Worm (Caenorhabditis elegans) whole organism, L1 larva: Measurements from ENCODE around the gene djr-1.1.

Experiments used
- C16A3.4 ChIP-seq: fragments of 150-350 bp; optimal IDR thresholded peaks from 2 replicates; lab custom pipeline; 2014; ENCODE audit warnings: missing biosample characterization, missing genetic modification characterization
- alr-1 ChIP-seq: fragments of 200-800 bp; sonication (Bioruptor generic); optimal IDR thresholded peaks from 2 replicates; lab custom pipeline; 2018; ENCODE audit warnings: borderline replicate concordance, mild to moderate bottlenecking, missing genetic modification characterization, missing compliant biosample characterization
- blmp-1 ChIP-seq: fragments of 150-350 bp; optimal IDR thresholded peaks from 2 replicates; lab custom pipeline; 2014; ENCODE audit warnings: missing biosample characterization, missing genetic modification characterization
- ceh-63 ChIP-seq: fragments of 200-800 bp; sonication (Bioruptor generic); optimal IDR thresholded peaks from 2 replicates; lab custom pipeline; 2018; ENCODE audit warnings: mild to moderate bottlenecking, missing genetic modification characterization, missing compliant biosample characterization
- ceh-82 ChIP-seq, 3 experiments: fragments of 150-350 bp in 1 of 3; sonication (generic microtip) in 2 of 3; optimal IDR thresholded peaks; 2 replicates each; lab custom pipeline; 2014 to 2017; ENCODE audit warnings: missing biosample characterization in 3 of 3, missing genetic modification characterization in 3 of 3
- dpl-1 ChIP-seq, 3 experiments: fragments of 150-350 bp in 2 of 3; sonication (generic microtip) in 1 of 3; optimal IDR thresholded peaks; 2 replicates each; lab custom pipeline; 2014 to 2017; ENCODE audit warnings: missing biosample characterization in 3 of 3, missing genetic modification characterization in 3 of 3, missing genetic modification reagents in 3 of 3
- efl-1 ChIP-seq, 4 experiments: fragments of 150-350 bp; optimal IDR thresholded peaks in 3 of 4; peaks in 1 of 4; 1 replicate in 1 of 4; 2 replicates in 3 of 4; lab custom pipeline; 2014; ENCODE audit warnings: missing biosample characterization in 2 of 4, missing genetic modification characterization in 2 of 4, missing genetic modification reagents in 2 of 4
- egl-27 ChIP-seq, 2 experiments: fragments of 150-350 bp in 1 of 2; sonication (generic microtip); optimal IDR thresholded peaks; 3 replicates each; lab custom pipeline; 2017 to 2018; ENCODE audit warnings: missing biosample characterization in 2 of 2, missing genetic modification characterization in 2 of 2, missing genetic modification reagents in 2 of 2
- elt-3 ChIP-seq, 6 experiments: fragments of 150-350 bp in 1 of 6; sonication (generic microtip); optimal IDR thresholded peaks; 2 replicates each; lab custom pipeline; 2017 to 2018; ENCODE audit warnings: missing biosample characterization in 6 of 6, missing genetic modification characterization in 6 of 6, inconsistent platforms in 1 of 6
- grh-1 ChIP-seq: fragments of 200-800 bp; sonication (Bioruptor generic); IDR thresholded peaks from 2 replicates; pipeline ENCODE4 v1.3.6; 2022; ENCODE audit warnings: missing genetic modification reagents, missing genetic modification characterization, missing compliant biosample characterization
- hpl-2 ChIP-seq: fragments of 150-350 bp; optimal IDR thresholded peaks from 2 replicates; lab custom pipeline; 2014; ENCODE audit warnings: missing biosample characterization, missing genetic modification reagents, missing genetic modification characterization
- jun-1 ChIP-seq: fragments of 150-350 bp; optimal IDR thresholded peaks from 2 replicates; lab custom pipeline; 2014; ENCODE audit warnings: missing biosample characterization, missing genetic modification reagents, missing genetic modification characterization
- lin-13 ChIP-seq: fragments of 150-350 bp; optimal IDR thresholded peaks from 2 replicates; lab custom pipeline; 2014; ENCODE audit warnings: missing biosample characterization, missing genetic modification reagents, missing genetic modification characterization
- lin-14 ChIP-seq: fragments of 200-800 bp; sonication (Bioruptor generic); optimal IDR thresholded peaks from 2 replicates; lab custom pipeline; 2018; ENCODE audit warnings: mild to moderate bottlenecking, missing genetic modification characterization, moderate library complexity, missing compliant biosample characterization
- lin-35 ChIP-seq, 2 experiments: fragments of 150-350 bp; optimal IDR thresholded peaks; 2 replicates each; lab custom pipeline; 2014; ENCODE audit warnings: missing biosample characterization in 2 of 2, missing genetic modification characterization in 2 of 2, missing genetic modification reagents in 2 of 2
- lir-3 ChIP-seq: sonication (generic microtip); optimal IDR thresholded peaks from 2 replicates; lab custom pipeline; 2016; ENCODE audit warnings: mild to moderate bottlenecking, missing genetic modification characterization, moderate library complexity, missing compliant biosample characterization; ENCODE audit not compliant: poor library complexity
- mab-9 ChIP-seq: fragments of 200-800 bp; sonication (Bioruptor generic); IDR thresholded peaks from 2 replicates; pipeline ENCODE4 v1.3.6; 2022; ENCODE audit warnings: missing genetic modification reagents, missing genetic modification characterization, missing compliant biosample characterization
- mef-2 ChIP-seq: fragments of 150-350 bp; optimal IDR thresholded peaks from 2 replicates; lab custom pipeline; 2014; ENCODE audit warnings: missing biosample characterization, missing genetic modification characterization
- mep-1 ChIP-seq: fragments of 150-350 bp; optimal IDR thresholded peaks from 2 replicates; lab custom pipeline; 2014; ENCODE audit warnings: missing biosample characterization, missing genetic modification characterization
- nhr-20 ChIP-seq: sonication (generic microtip); optimal IDR thresholded peaks from 2 replicates; lab custom pipeline; 2016; ENCODE audit warnings: mild to moderate bottlenecking, missing genetic modification characterization, missing compliant biosample characterization
- nhr-237 ChIP-seq: fragments of 150-350 bp; optimal IDR thresholded peaks from 2 replicates; lab custom pipeline; 2014; ENCODE audit warnings: missing biosample characterization, missing genetic modification characterization
- nhr-77 ChIP-seq: fragments of 150-350 bp; optimal IDR thresholded peaks from 2 replicates; lab custom pipeline; 2014; ENCODE audit warnings: missing biosample characterization, missing genetic modification characterization
- nhr-84 ChIP-seq: sonication (generic microtip); optimal IDR thresholded peaks from 2 replicates; lab custom pipeline; 2017; ENCODE audit warnings: missing biosample characterization, missing genetic modification characterization
- nhr-85 ChIP-seq: sonication (generic microtip); peaks from one replicate; lab custom pipeline; 2016; ENCODE audit warnings: missing genetic modification characterization, inconsistent platforms, missing compliant biosample characterization
- nhr-90 ChIP-seq: sonication (generic microtip); optimal IDR thresholded peaks from 2 replicates; lab custom pipeline; 2016; ENCODE audit warnings: mild to moderate bottlenecking, missing genetic modification characterization, missing compliant biosample characterization; ENCODE audit not compliant: poor library complexity
- rnt-1 ChIP-seq: sonication (generic microtip); optimal IDR thresholded peaks from 2 replicates; lab custom pipeline; 2016; ENCODE audit warnings: mild to moderate bottlenecking, missing genetic modification characterization, moderate library complexity, missing compliant biosample characterization
- snpc-4 ChIP-seq: fragments of 150-350 bp; optimal IDR thresholded peaks from 2 replicates; lab custom pipeline; 2014; ENCODE audit warnings: missing biosample characterization, missing genetic modification characterization
- unc-62 ChIP-seq: fragments of 150-350 bp; optimal IDR thresholded peaks from 2 replicates; lab custom pipeline; 2014; ENCODE audit warnings: missing biosample characterization, missing genetic modification reagents, missing genetic modification characterization
- unc-86 ChIP-seq: sonication (generic microtip); optimal IDR thresholded peaks from 2 replicates; lab custom pipeline; 2016; ENCODE audit warnings: missing genetic modification characterization, missing compliant biosample characterization

The djr-1.1 gene

DNA sequence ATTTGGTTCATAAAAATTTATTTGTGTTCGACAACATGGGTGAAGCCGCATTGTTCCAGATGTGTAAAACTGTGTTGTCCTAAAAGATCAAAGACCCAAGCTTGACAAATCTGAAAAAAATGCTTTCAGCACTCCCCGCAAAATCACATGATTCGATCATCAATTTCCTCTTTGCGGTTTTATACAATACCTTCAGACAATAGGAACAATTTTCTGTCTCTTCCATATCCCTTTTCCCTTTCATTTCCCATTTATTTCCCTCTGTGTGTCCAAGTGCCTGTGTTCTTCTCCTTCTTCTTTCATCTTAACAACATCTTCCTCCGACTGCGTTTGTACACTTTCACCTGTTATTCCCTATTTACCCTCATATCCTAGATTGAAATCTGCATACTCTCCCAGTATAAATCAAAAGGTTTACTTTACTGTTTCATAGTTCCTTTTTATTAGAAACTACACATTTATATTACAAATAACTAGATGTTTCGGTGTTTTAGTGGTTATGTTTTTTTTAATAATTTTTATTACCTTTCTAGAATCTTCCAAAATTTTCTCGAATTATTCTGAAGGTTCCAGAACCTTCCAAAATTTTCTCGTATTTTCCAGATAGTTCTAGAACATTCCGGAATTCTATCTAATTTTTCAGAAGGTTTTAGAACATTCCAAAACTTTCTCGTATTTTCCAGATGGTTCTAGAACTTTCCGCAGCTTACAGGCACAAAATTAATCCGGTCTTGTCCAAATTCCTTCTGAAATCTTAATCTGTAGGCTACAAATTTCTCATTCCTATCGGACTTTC, 10.8 kb downstream of the djr-1.1 start, which contains the start of gene K01A2.5:
Gene K01A2.5 (plus strand): TSS at position 297 of the 796 bp plus-strand sequence.
- TF ChIP-seq elt-3 (tag; optimal IDR thresholded peaks at IDR 0.05; lab: Kevin White, UChicago) = peak in 2 of 6 experiments; percentile 11 to 35
- TF ChIP-seq nhr-85 (tag; lab: Kevin White, UChicago) = peak; percentile 91
- TF ChIP-seq rnt-1 (tag; lab: Kevin White, UChicago) = peak; percentile 7
- no peak; the same call in 1 of the 2 replicates for TF ChIP-seq grh-1 (GFP tag; lab: Robert Waterston, UW)
- TF ChIP-seq lir-3 (tag; lab: Kevin White, UChicago) = peak; percentile 6
- TF ChIP-seq C16A3.4 (tag; lab: Kevin White, UChicago) = peak; percentile 2
- peak; percentile 99 for TF ChIP-seq blmp-1 (tag; lab: Kevin White, UChicago)
- TF ChIP-seq nhr-84 (tag; lab: Kevin White, UChicago) = no peak
- TF ChIP-seq hpl-2 (GFP tag; lab: Kevin White, UChicago) = no peak
- TF ChIP-seq nhr-20 (tag; lab: Kevin White, UChicago) = peak; percentile 36
- TF ChIP-seq mep-1 (tag; lab: Kevin White, UChicago) = peak; percentile 48
- peak; percentile 79 for TF ChIP-seq lin-14 (GFP tag; lab: Kevin White, UChicago)
- no peak for TF ChIP-seq nhr-237 (tag; lab: Kevin White, UChicago)
- TF ChIP-seq dpl-1 (GFP tag; optimal IDR thresholded peaks at IDR 0.05; lab: Kevin White, UChicago) = peak in 1 of 3 experiments; percentile 2
- TF ChIP-seq egl-27 (tag; optimal IDR thresholded peaks at IDR 0.05; lab: Kevin White, UChicago) = no peak
- TF ChIP-seq nhr-77 = no peak
- no peak for TF ChIP-seq unc-86 (tag; lab: Kevin White, UChicago)
- TF ChIP-seq lin-35 (GFP tag; optimal IDR thresholded peaks at IDR 0.05; lab: Kevin White, UChicago) = peak in 1 of 2 experiments; percentile 8
- no peak for TF ChIP-seq mab-9
- no peak for TF ChIP-seq jun-1 (tag; lab: Kevin White, UChicago)
- no peak for TF ChIP-seq lin-13 (GFP tag; lab: Kevin White, UChicago)
- TF ChIP-seq ceh-82 (tag; optimal IDR thresholded peaks at IDR 0.05; lab: Kevin White, UChicago) = peak in 1 of 3 experiments; percentile 1
- no peak for TF ChIP-seq nhr-90 (tag; lab: Kevin White, UChicago)

DNA sequence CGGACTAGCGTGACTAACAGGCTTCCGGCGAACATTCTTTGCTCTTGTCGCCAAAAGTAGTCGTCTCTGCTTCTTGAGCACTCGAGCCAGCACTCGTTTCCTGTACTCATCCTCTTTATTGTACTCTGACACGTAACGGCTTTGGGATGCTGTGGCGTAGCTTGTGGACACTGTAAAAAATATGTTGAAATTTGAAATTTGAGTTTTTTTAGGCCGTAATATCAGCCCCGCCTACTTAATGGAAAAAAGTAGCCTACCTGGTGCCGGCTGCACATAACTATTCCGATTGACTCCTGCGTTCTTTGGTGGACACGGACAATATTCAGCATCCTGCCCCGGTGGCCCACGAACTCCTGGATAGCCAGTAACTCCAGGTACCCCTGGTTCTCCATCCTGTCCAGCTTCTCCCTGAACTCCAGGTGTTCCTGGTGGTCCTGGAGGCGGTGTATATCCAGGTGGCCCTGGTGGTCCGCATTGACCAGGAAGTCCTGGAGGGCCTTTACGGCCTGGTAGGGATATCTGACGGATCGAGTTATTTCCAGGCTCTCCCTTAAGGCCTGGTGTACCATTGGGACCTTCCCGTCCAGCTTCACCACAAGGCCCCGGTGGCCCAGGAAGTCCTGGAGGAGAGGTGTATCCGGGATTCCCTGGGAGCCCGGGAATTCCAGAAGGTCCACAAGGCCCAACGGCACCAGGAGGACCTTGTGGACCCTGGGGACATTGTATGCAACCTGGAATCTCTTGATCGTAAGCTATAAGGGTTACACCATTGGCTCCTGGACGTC, 13.7 kb downstream of the djr-1.1 start:
- no peak for TF ChIP-seq snpc-4 (tag; lab: Kevin White, UChicago)
- TF ChIP-seq ceh-63 = no peak
- no peak for TF ChIP-seq C16A3.4 (tag; lab: Kevin White, UChicago)

DNA sequence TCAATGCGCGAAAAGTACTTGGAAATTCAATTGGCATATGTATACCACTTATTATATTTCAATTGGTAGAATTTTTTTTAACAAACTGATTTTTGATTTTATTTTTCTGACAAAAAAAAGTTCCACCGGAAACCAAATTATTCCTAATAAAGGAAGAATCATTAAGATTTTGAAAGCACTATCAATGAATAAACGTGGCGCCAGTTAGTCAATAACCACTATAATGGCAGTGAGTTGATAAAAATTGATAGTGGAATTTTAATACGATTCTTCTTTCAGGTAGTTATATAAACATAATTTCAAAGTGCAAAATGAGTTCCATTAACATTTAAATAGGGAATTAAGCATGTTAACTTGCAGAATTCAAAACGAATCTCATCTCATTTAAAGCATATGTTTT, 15.3 kb downstream of the djr-1.1 start, which contains the start of gene col-69:
Gene col-69 (minus strand): TSS at position 101 of the 400 bp plus-strand sequence.
- TF ChIP-seq rnt-1 (tag; lab: Kevin White, UChicago) = no peak
- TF ChIP-seq efl-1 (optimal IDR thresholded peaks at IDR 0.05; lab: Kevin White, UChicago) = no peak
- TF ChIP-seq efl-1 (GFP tag; optimal IDR thresholded peaks at IDR 0.05 in 1 of 2; lab: Kevin White, UChicago) = peak in 1 of 2 experiments; percentile 17
- TF ChIP-seq, all 84 proteins: peak for 1

DNA sequence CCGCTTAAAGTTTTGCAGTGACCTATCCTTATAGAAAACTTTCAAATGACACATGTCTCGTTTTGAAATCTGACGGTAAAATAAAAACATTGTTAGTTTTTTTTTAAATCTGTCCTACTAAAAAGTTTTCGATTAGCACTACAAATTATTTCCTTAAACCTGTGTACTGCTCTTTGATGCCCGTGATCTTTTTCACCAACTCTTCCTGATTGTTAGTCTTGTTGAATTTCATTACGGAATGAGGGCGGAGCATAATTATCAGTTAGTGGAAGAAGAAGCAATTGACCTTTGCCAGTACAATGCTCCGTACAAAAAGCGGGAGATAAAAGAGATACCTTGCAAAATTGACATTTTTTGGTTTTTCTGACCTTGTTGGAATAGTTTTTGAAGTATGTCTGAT, 16.8 kb downstream of the djr-1.1 start, which contains the start of gene K01A2.4:
Gene K01A2.4 (plus strand): TSS at position 301 of the 400 bp plus-strand sequence.
- TF ChIP-seq lin-13 (GFP tag; lab: Kevin White, UChicago) (no peak), alr-1 (no peak), unc-62 (GFP tag; lab: Kevin White, UChicago) (no peak), mef-2 (tag; lab: Kevin White, UChicago) (no peak)
- TF ChIP-seq, all 84 proteins: peak for 0
